Comparison of ENCODE assay signal across 1 fruit fly cellular context in genomic region chr2L:867899-868605, dm6.
TF ChIP-seq lines count a peak whose summit lies in the region.

Gene aru (minus strand): TSS chr2L:868354.

TF ChIP-seq in whole organism, embryonic, 481 proteins besides CTCF, POLR2A, EP300 and RAD21 (continued from another document):
- TF ChIP-seq CG2712 (tag; optimal IDR thresholded peaks at IDR 0.05; lab: Kevin White, UChicago), result peak; percentile 55
- peak; percentile 2 for TF ChIP-seq CG5245 (GFP tag; optimal IDR thresholded peaks at IDR 0.05; lab: Kevin White, UChicago)
- 0 out of 2 replicates have a peak, but pooled peaks have one; percentile 30 for TF ChIP-seq stc (GFP tag; IDR thresholded peaks at IDR 0.05; lab: Robert Waterston, UW)
- TF ChIP-seq repo (GFP tag; optimal IDR thresholded peaks at IDR 0.05; lab: Kevin White, UChicago), result peak; percentile 3
- peak; percentile 75 for TF ChIP-seq Atf6 (GFP tag; IDR thresholded peaks at IDR 0.05; lab: Robert Waterston, UW)
- no peak; the same call in 1 of the 2 replicates for TF ChIP-seq CG32532 (GFP tag; IDR thresholded peaks at IDR 0.05; lab: Robert Waterston, UW)
- TF ChIP-seq pita (GFP tag; optimal IDR thresholded peaks at IDR 0.05; lab: Kevin White, UChicago), result no peak
- peak; percentile 70; the same call in 1 of the 2 replicates for TF ChIP-seq vvl (GFP tag; IDR thresholded peaks at IDR 0.05; lab: Robert Waterston, UW)
- TF ChIP-seq Tbp (GFP tag; optimal IDR thresholded peaks at IDR 0.05; lab: Kevin White, UChicago), result no peak
- peak; percentile 65 for TF ChIP-seq Asciz (GFP tag; optimal IDR thresholded peaks at IDR 0.05; lab: Kevin White, UChicago)
- TF ChIP-seq CG12659 (GFP tag; optimal IDR thresholded peaks at IDR 0.05; lab: Kevin White, UChicago), result peak; percentile 47
- TF ChIP-seq Hr51 (GFP tag; optimal IDR thresholded peaks at IDR 0.05; lab: Kevin White, UChicago), result peak in 1 of 2 experiments; percentile 11
- peak; percentile 1 for TF ChIP-seq gsb-n (tag; optimal IDR thresholded peaks at IDR 0.05; lab: Kevin White, UChicago)
- no peak for TF ChIP-seq CG12155 (GFP tag; optimal IDR thresholded peaks at IDR 0.05; lab: Kevin White, UChicago)
- TF ChIP-seq kah (GFP tag; optimal IDR thresholded peaks at IDR 0.05; lab: Kevin White, UChicago), result peak; percentile 83
- TF ChIP-seq dmrt11E (tag; optimal IDR thresholded peaks at IDR 0.05; lab: Kevin White, UChicago), result peak; percentile 36
- peak; percentile 26 for TF ChIP-seq CG5180 (GFP tag; optimal IDR thresholded peaks at IDR 0.05; lab: Kevin White, UChicago)
- TF ChIP-seq CG3407 (GFP tag; optimal IDR thresholded peaks at IDR 0.05; lab: Kevin White, UChicago), result peak; percentile 25
- no peak for TF ChIP-seq CG9876 (GFP tag; optimal IDR thresholded peaks at IDR 0.05; lab: Kevin White, UChicago)
- TF ChIP-seq NFAT (GFP tag; IDR thresholded peaks at IDR 0.05; lab: Robert Waterston, UW), result peak; percentile 6; the same call in 1 of the 2 replicates
- TF ChIP-seq ap (GFP tag; IDR thresholded peaks at IDR 0.05; lab: Robert Waterston, UW), result no peak
- no peak for TF ChIP-seq zen (tag; optimal IDR thresholded peaks at IDR 0.05; lab: Kevin White, UChicago)
- TF ChIP-seq YL-1 (GFP tag; optimal IDR thresholded peaks at IDR 0.05; lab: Kevin White, UChicago), result peak; percentile 27
- no peak for TF ChIP-seq CG7271 (tag; optimal IDR thresholded peaks at IDR 0.05; lab: Kevin White, UChicago)
- peak; percentile 45 for TF ChIP-seq HmgZ (tag; optimal IDR thresholded peaks at IDR 0.05; lab: Kevin White, UChicago)
- TF ChIP-seq trem (tag; optimal IDR thresholded peaks at IDR 0.05; lab: Kevin White, UChicago), result peak; percentile 12
- peak; percentile 39 for TF ChIP-seq CG10267 (tag; optimal IDR thresholded peaks at IDR 0.05; lab: Kevin White, UChicago)
- no peak for TF ChIP-seq NfI (GFP tag; optimal IDR thresholded peaks at IDR 0.05; lab: Kevin White, UChicago)
- no peak for TF ChIP-seq CG4328 (GFP tag; optimal IDR thresholded peaks at IDR 0.05; lab: Kevin White, UChicago)
- peak; percentile 17 for TF ChIP-seq CG18599 (GFP tag; optimal IDR thresholded peaks at IDR 0.05; lab: Kevin White, UChicago)
- peak; percentile 68 for TF ChIP-seq Jarid2 (GFP tag; optimal IDR thresholded peaks at IDR 0.05; lab: Kevin White, UChicago)
- TF ChIP-seq sr (GFP tag; IDR thresholded peaks at IDR 0.05; lab: Robert Waterston, UW), result no peak
